Fruit fly (Drosophila melanogaster): ENCODE data around the gene pths.
A peak's percentile ranks its signal among the peaks of the same experiment; 100 is the strongest.

pths gene

DNA sequence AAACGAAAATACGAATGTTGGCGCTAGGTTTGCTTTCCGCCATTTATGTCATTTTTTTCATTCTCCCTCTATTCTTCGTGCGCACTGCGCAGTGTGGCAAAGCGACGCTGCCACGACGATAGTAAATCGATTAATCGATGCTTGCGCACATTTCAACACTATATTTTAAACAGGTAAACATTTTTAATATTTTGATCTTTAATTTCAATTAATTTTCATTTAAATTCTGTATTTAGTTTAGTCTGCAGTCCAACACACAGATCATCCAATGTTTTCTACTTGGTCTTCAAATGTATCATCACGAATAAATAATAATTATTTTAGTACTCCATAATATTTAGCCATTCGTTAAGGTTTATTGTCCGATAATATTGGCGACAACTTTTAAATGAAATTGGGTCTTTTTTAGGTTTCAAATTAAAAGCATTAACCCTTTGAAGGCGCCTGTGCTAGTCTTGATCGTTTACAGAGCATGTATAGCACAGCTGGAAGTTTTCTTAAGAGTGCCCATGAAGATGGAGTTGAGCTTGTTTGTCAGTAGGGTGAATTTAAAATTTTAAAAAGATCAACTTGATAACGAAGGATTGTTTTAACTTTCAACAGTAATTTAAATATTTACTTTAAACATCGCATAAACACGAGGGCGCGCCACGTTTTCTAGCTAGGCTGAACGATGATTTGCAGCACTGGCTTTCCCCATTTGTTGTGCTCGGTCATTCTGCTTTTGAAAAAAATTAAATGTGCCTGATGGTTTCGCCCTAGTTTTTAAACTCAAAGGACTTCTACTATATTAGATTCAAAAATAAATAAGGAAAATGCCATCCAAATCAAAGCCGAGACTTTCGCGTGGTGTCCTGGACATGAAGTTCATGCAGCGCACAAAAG, 13.4 kb downstream of the pths start, which contains the start of the genes Mpp6 and E2f2 (continued):
- TF ChIP-seq fd64A (GFP tag; optimal IDR thresholded peaks at IDR 0.05) = no peak
- no peak for TF ChIP-seq Ssrp (tag; optimal IDR thresholded peaks at IDR 0.05)
- peak; percentile 35 for TF ChIP-seq lbe (GFP tag; optimal IDR thresholded peaks at IDR 0.05)
- no peak for TF ChIP-seq Fer2 (tag; optimal IDR thresholded peaks at IDR 0.05)
- TF ChIP-seq unc-4 (GFP tag; IDR thresholded peaks at IDR 0.05; ENCODE audit: partially characterized antibody) = peak; percentile 79
- TF ChIP-seq CG17385 (GFP tag; optimal IDR thresholded peaks at IDR 0.05) = peak; percentile 4
- TF ChIP-seq ind (GFP tag; optimal IDR thresholded peaks at IDR 0.05) = peak; percentile 2
- no peak for TF ChIP-seq CG10462 (GFP tag; optimal IDR thresholded peaks at IDR 0.05)
- no peak for TF ChIP-seq pan (optimal IDR thresholded peaks at IDR 0.05)
- peak in 1 of 2 experiments; percentile 48 for TF ChIP-seq pan (GFP tag; optimal IDR thresholded peaks at IDR 0.05 in 1 of 2, IDR thresholded peaks at IDR 0.05 in 1 of 2)
- TF ChIP-seq pita (GFP tag; optimal IDR thresholded peaks at IDR 0.05) = no peak
- TF ChIP-seq PHDP (tag; optimal IDR thresholded peaks at IDR 0.05) = no peak
- TF ChIP-seq en (GFP tag; optimal IDR thresholded peaks at IDR 0.05) = no peak
- TF ChIP-seq nerfin-1 (tag; optimal IDR thresholded peaks at IDR 0.05) = no peak
- no peak for TF ChIP-seq CG1792 (GFP tag; optimal IDR thresholded peaks at IDR 0.05)
- TF ChIP-seq CG32772 (GFP tag; IDR thresholded peaks at IDR 0.05) = peak; percentile 61
- TF ChIP-seq NK7.1 (GFP tag; optimal IDR thresholded peaks at IDR 0.05) = no peak
- TF ChIP-seq MBD-R2 (GFP tag; IDR thresholded peaks at IDR 0.05) = peak; percentile 81
- TF ChIP-seq kay (GFP tag; optimal IDR thresholded peaks at IDR 0.05) = no peak
- peak; percentile 81 for TF ChIP-seq hb (GFP tag; IDR thresholded peaks at IDR 0.05; ENCODE audit: partially characterized antibody)
- TF ChIP-seq CG6854 (GFP tag; optimal IDR thresholded peaks at IDR 0.05) = no peak
- TF ChIP-seq CG7928 (GFP tag; optimal IDR thresholded peaks at IDR 0.05) = no peak
- TF ChIP-seq slp2 (GFP tag; optimal IDR thresholded peaks at IDR 0.05) = peak; percentile 0
- TF ChIP-seq wek (GFP tag; optimal IDR thresholded peaks at IDR 0.05) = no peak
- TF ChIP-seq CG17186 (GFP tag; optimal IDR thresholded peaks at IDR 0.05) = peak; percentile 77
- no peak for TF ChIP-seq Hand (GFP tag; optimal IDR thresholded peaks at IDR 0.05)
- TF ChIP-seq CG11504 (tag; optimal IDR thresholded peaks at IDR 0.05) = peak; percentile 18
- TF ChIP-seq Scr (GFP tag; IDR thresholded peaks at IDR 0.05; ENCODE audit: partially characterized antibody) = peak; percentile 82
- no peak for TF ChIP-seq CG31441 (GFP tag; IDR thresholded peaks at IDR 0.05)
- peak; percentile 61 for TF ChIP-seq CG2120 (GFP tag; optimal IDR thresholded peaks at IDR 0.05)
- TF ChIP-seq CG12219 (GFP tag; optimal IDR thresholded peaks at IDR 0.05) = no peak
- TF ChIP-seq kah (GFP tag; optimal IDR thresholded peaks at IDR 0.05) = no peak
- TF ChIP-seq H2.0 (GFP tag; IDR thresholded peaks at IDR 0.05) = peak; percentile 15; the same call in 1 of the 2 replicates
- no peak for TF ChIP-seq zen (tag; optimal IDR thresholded peaks at IDR 0.05)
- no peak for TF ChIP-seq CG9609 (GFP tag; optimal IDR thresholded peaks at IDR 0.05)
- peak; percentile 83 for TF ChIP-seq zen2 (GFP tag; IDR thresholded peaks at IDR 0.05; ENCODE audit: partially characterized antibody)
- no peak for TF ChIP-seq az2 (GFP tag; optimal IDR thresholded peaks at IDR 0.05)
- no peak for TF ChIP-seq Bdp1 (GFP tag; optimal IDR thresholded peaks at IDR 0.05)
- no peak for TF ChIP-seq Mes4 (GFP tag; optimal IDR thresholded peaks at IDR 0.05)
- peak; percentile 2 for TF ChIP-seq nmo (GFP tag; optimal IDR thresholded peaks at IDR 0.05)
- no peak for TF ChIP-seq yki (optimal IDR thresholded peaks at IDR 0.05)
- no peak for TF ChIP-seq gcm (GFP tag; optimal IDR thresholded peaks at IDR 0.05)
- TF ChIP-seq lab (GFP tag; optimal IDR thresholded peaks at IDR 0.05) = no peak
- TF ChIP-seq Ets65A (GFP tag) = peak; percentile 93
- peak; percentile 6 for TF ChIP-seq CG34376 (GFP tag; optimal IDR thresholded peaks at IDR 0.05)
- no peak for TF ChIP-seq CG10654 (GFP tag; optimal IDR thresholded peaks at IDR 0.05)
- TF ChIP-seq luna (GFP tag; optimal IDR thresholded peaks at IDR 0.05) = no peak
- TF ChIP-seq Xbp1 (GFP tag; optimal IDR thresholded peaks at IDR 0.05) = peak; percentile 22
- no peak; the same call in 1 of the 2 replicates for TF ChIP-seq CG4404 (GFP tag; IDR thresholded peaks at IDR 0.05)
